Fruit fly (Drosophila melanogaster) whole organism, pupa: ENCODE data around the gene Nepl21.

Experiments used
- CG10348 ChIP-seq: fragments of 200-800 bp; sonication (Bioruptor generic); IDR thresholded peaks from 2 replicates; pipeline ENCODE4 v1.3.6; 2022; ENCODE audit warnings: missing biosample characterization, missing genetic modification characterization
- CG12605 ChIP-seq: fragments of 200-800 bp; sonication (Bioruptor generic); IDR thresholded peaks from 2 replicates; pipeline ENCODE4 v1.3.6; 2022; ENCODE audit warnings: missing biosample characterization, missing genetic modification characterization
- CG13204 ChIP-seq: fragments of 200-800 bp; sonication (Bioruptor generic); optimal IDR thresholded peaks from 2 replicates; lab custom pipeline; 2018; ENCODE audit warnings: missing biosample characterization, mild to moderate bottlenecking, missing genetic modification characterization, moderate library complexity
- CG14655 ChIP-seq: fragments of 200-800 bp; sonication (Bioruptor generic); optimal IDR thresholded peaks from 3 replicates; lab custom pipeline; 2017; ENCODE audit warnings: mild to moderate bottlenecking, missing biosample characterization, missing genetic modification reagents, missing genetic modification characterization
- CG15710 ChIP-seq: fragments of 200-800 bp; sonication (Bioruptor generic); optimal IDR thresholded peaks from 2 replicates; lab custom pipeline; 2018; ENCODE audit warnings: missing biosample characterization, mild to moderate bottlenecking, missing genetic modification characterization, moderate library complexity
- CG17806 ChIP-seq: fragments of 200-800 bp; sonication (Bioruptor generic); optimal IDR thresholded peaks from 2 replicates; lab custom pipeline; 2018; ENCODE audit warnings: missing biosample characterization, mild to moderate bottlenecking, missing genetic modification characterization, moderate library complexity
- CG32121 ChIP-seq: fragments of 200-800 bp; sonication (Bioruptor generic); IDR thresholded peaks from 2 replicates; pipeline ENCODE4 v1.3.6; 2022; ENCODE audit warnings: missing biosample characterization, missing genetic modification characterization
- CG34367 ChIP-seq: fragments of 200-800 bp; sonication (Bioruptor generic); optimal IDR thresholded peaks from 2 replicates; lab custom pipeline; 2018; ENCODE audit warnings: missing biosample characterization, mild to moderate bottlenecking, missing genetic modification characterization
- CG4496 ChIP-seq: fragments of 200-800 bp; sonication (Bioruptor generic); IDR thresholded peaks from 3 replicates; pipeline ENCODE4 v1.3.6; 2022; ENCODE audit warnings: missing biosample characterization, missing genetic modification characterization
- CG8159 ChIP-seq: fragments of 200-800 bp; sonication (Bioruptor generic); optimal IDR thresholded peaks from 3 replicates; lab custom pipeline; 2018; ENCODE audit warnings: missing biosample characterization, mild to moderate bottlenecking, missing genetic modification characterization, moderate library complexity
- CG8301 ChIP-seq: fragments of 200-800 bp; sonication (Bioruptor generic); optimal IDR thresholded peaks from 2 replicates; lab custom pipeline; 2018; ENCODE audit warnings: missing biosample characterization, mild to moderate bottlenecking, missing genetic modification characterization
- CG9948 ChIP-seq: fragments of 200-800 bp; sonication (Bioruptor generic); optimal IDR thresholded peaks from 2 replicates; lab custom pipeline; 2018; ENCODE audit warnings: missing biosample characterization, mild to moderate bottlenecking, missing genetic modification characterization, moderate library complexity
- D1 ChIP-seq: fragments of 200-800 bp; sonication (Bioruptor generic); optimal IDR thresholded peaks from 2 replicates; lab custom pipeline; 2018; ENCODE audit warnings: missing biosample characterization, mild to moderate bottlenecking, missing genetic modification characterization, moderate library complexity
- EcR ChIP-seq: fragments of 200-800 bp; sonication (Bioruptor generic); optimal IDR thresholded peaks from 3 replicates; lab custom pipeline; 2019; ENCODE audit warnings: missing biosample characterization, missing genetic modification characterization, mild to moderate bottlenecking, moderate library complexity, missing genetic modification reagents
- Ets98B ChIP-seq: fragments of 200-800 bp; sonication (Bioruptor generic); IDR thresholded peaks from 2 replicates; pipeline ENCODE4 v1.3.6; 2022; ENCODE audit warnings: missing biosample characterization, missing genetic modification characterization
- Pif1A ChIP-seq: fragments of 200-800 bp; sonication (Bioruptor generic); optimal IDR thresholded peaks from 3 replicates; lab custom pipeline; 2016; ENCODE audit warnings: missing biosample characterization, missing genetic modification characterization
- Pif1B ChIP-seq: fragments of 200-800 bp; sonication (Bioruptor generic); optimal IDR thresholded peaks from 3 replicates; lab custom pipeline; 2016; ENCODE audit warnings: missing biosample characterization, missing genetic modification characterization
- Snoo ChIP-seq: fragments of 200-800 bp; sonication (Bioruptor generic); optimal IDR thresholded peaks from 3 replicates; lab custom pipeline; 2017; ENCODE audit warnings: missing biosample characterization, mild to moderate bottlenecking, missing genetic modification characterization, inconsistent platforms
- fd96Ca ChIP-seq: fragments of 200-800 bp; sonication (Bioruptor generic); IDR thresholded peaks from 3 replicates; pipeline ENCODE4 v1.3.6; 2022; ENCODE audit warnings: missing biosample characterization, missing genetic modification characterization
- gl ChIP-seq: fragments of 200-800 bp; sonication (Bioruptor generic); optimal IDR thresholded peaks from 2 replicates; lab custom pipeline; 2018; ENCODE audit warnings: missing biosample characterization, mild to moderate bottlenecking, missing genetic modification characterization
- rn ChIP-seq: fragments of 200-800 bp; sonication (Bioruptor generic); IDR thresholded peaks from 2 replicates; pipeline ENCODE4 v1.3.6; 2022; ENCODE audit warnings: missing biosample characterization, missing genetic modification characterization

The Nepl21 gene

DNA sequence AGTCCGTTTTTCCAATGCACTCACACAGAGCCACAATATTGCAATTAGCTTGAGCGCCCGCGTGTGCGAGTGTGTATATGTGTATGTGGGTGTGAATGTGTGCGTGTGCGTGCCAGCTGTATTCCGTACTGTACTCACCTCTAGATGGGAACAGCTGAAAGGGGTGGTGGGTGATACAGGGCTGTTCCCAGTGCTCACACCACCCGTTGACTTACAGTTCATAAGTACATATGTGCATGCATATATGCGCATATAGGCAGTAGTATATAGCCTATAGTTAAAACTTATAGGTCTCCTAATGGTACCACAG, 5.9 kb downstream of the Nepl21 start:
- TF ChIP-seq CG8159: no peak
- 0 out of 3 replicates have a peak, but pooled peaks have one; percentile 21 for TF ChIP-seq CG4496
- TF ChIP-seq Pif1A: no peak
- TF ChIP-seq Pif1B (GFP tag; lab: Kevin White, UChicago): no peak
- no peak for TF ChIP-seq CG10348
- no peak for TF ChIP-seq CG34367
- TF ChIP-seq EcR (GFP tag; lab: Kevin White, UChicago): no peak
- TF ChIP-seq CG14655 (GFP tag; lab: Kevin White, UChicago): no peak
- TF ChIP-seq D1 (tag; lab: Kevin White, UChicago): no peak
- TF ChIP-seq fd96Ca (GFP tag; lab: Robert Waterston, UW): peak; percentile 36; the same call in 1 of the 3 replicates
- TF ChIP-seq Snoo (tag; lab: Kevin White, UChicago): no peak
- no peak for TF ChIP-seq rn (GFP tag; lab: Robert Waterston, UW)
- no peak for TF ChIP-seq CG15710 (tag; lab: Kevin White, UChicago)
- TF ChIP-seq CG17806: no peak
- peak; percentile 62 for TF ChIP-seq CG12605 (GFP tag; lab: Robert Waterston, UW)
- TF ChIP-seq CG13204 (GFP tag; lab: Kevin White, UChicago): peak; percentile 54
- no peak for TF ChIP-seq CG8301 (tag; lab: Kevin White, UChicago)
- TF ChIP-seq CG32121: peak; percentile 36; the same call in 1 of the 2 replicates
- peak; percentile 20 for TF ChIP-seq gl (tag; lab: Kevin White, UChicago)
- TF ChIP-seq CG9948 (tag; lab: Kevin White, UChicago): no peak
- TF ChIP-seq Ets98B (GFP tag; lab: Robert Waterston, UW): peak; percentile 66
- TF ChIP-seq, all 21 proteins: peak for 7

- peak; percentile 99 for TF ChIP-seq CG13204 (GFP tag; lab: Kevin White, UChicago)
- TF ChIP-seq Snoo (tag; lab: Kevin White, UChicago): peak; percentile 30
- TF ChIP-seq Pif1B (GFP tag; lab: Kevin White, UChicago): peak; percentile 1
- TF ChIP-seq D1 (tag; lab: Kevin White, UChicago): no peak
- TF ChIP-seq CG32121: peak; percentile 21; the same call in 1 of the 2 replicates
- 0 out of 3 replicates have a peak, but pooled peaks have one; percentile 40 for TF ChIP-seq CG4496
- peak; percentile 39; the same call in 1 of the 3 replicates for TF ChIP-seq fd96Ca (GFP tag; lab: Robert Waterston, UW)
- TF ChIP-seq Ets98B (GFP tag; lab: Robert Waterston, UW): peak; percentile 60
- no peak for TF ChIP-seq Pif1A
Observed at dm6 chr3R:28891513-28892097, 8.1 kb downstream of the Nepl21 start.

- peak; percentile 63 for TF ChIP-seq CG13204 (GFP tag; lab: Kevin White, UChicago)
- TF ChIP-seq D1 (tag; lab: Kevin White, UChicago): no peak
- TF ChIP-seq EcR (GFP tag; lab: Kevin White, UChicago): peak; percentile 61
- TF ChIP-seq CG8301 (tag; lab: Kevin White, UChicago): no peak
- TF ChIP-seq CG12605 (GFP tag; lab: Robert Waterston, UW): no peak
- peak; percentile 11 for TF ChIP-seq CG15710 (tag; lab: Kevin White, UChicago)
Observed at dm6 chr3R:28895014-28895413, 11.5 kb downstream of the Nepl21 start.

- no peak for TF ChIP-seq CG17806
Observed at dm6 chr3R:28897891-28898290, 14.4 kb downstream of the Nepl21 start.

DNA sequence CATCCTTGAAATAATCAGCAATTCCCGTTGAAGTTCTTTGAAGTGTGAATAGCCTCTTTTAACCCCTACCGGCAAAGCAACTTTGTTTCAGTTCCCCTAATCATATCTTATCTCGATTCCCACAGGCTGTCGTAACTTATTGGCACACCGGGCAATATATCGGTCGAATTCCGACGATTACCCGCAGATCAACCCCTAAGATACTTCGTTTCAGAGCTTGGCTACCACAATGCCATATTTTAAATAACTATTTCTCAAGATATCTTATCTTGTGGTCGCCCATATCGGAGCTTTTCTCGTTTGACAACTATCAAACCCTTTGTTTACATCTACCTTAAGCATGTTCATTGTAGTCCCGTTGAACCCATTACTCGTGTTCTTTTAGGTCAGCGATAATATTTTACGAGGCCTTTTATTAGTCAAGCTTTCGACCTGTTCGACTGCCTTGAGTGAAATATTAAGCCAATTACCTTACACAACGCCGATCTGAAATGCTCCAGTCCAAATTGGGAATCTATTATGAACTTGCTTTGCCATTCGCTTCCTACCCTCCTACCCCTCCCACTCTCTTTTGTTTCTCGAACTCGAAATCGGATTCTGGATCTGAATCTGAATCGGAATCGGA, 15.5 kb downstream of the Nepl21 start:
- TF ChIP-seq gl (tag; lab: Kevin White, UChicago) (no peak), EcR (GFP tag; lab: Kevin White, UChicago) (peak; percentile 53)

- TF ChIP-seq EcR (GFP tag; lab: Kevin White, UChicago) (no peak), Snoo (tag; lab: Kevin White, UChicago) (no peak), CG15710 (tag; lab: Kevin White, UChicago) (no peak), CG32121 (no peak), rn (GFP tag; lab: Robert Waterston, UW) (no peak), Pif1A (no peak), Ets98B (GFP tag; lab: Robert Waterston, UW) (no peak), CG12605 (GFP tag; lab: Robert Waterston, UW) (no peak), CG4496 (no peak), D1 (tag; lab: Kevin White, UChicago) (no peak), fd96Ca (GFP tag; lab: Robert Waterston, UW) (no peak), CG9948 (tag; lab: Kevin White, UChicago) (no peak), CG10348 (no peak)
Observed at dm6 chr3R:28901468-28902163, 18.1 kb downstream of the Nepl21 start.
